Worm (Caenorhabditis elegans): ENCODE measurements around the gene T23F2.5.

- TF ChIP-seq sma-9 (GFP tag; optimal IDR thresholded peaks at IDR 0.05), result no peak
- TF ChIP-seq sma-9 (tag; optimal IDR thresholded peaks at IDR 0.05), result no peak
- TF ChIP-seq skn-1 (tag; optimal IDR thresholded peaks at IDR 0.05), result no peak
Observed at ce11 chrX:5477597-5477996, 39.4 kb downstream of the T23F2.5 start.

All from whole organism, L2 larva.